Worm (Caenorhabditis elegans) whole organism, L1 larva: ENCODE data around the gene Y71H2AM.29.

Experiments
- egl-27 ChIP-seq, 2 experiments: fragments of 150-350 bp in 1 of 2; sonication (generic microtip); optimal IDR thresholded peaks; 3 replicates each; lab custom pipeline; 2017 to 2018; ENCODE audit warnings: missing biosample characterization in 2 of 2, missing genetic modification characterization in 2 of 2, missing genetic modification reagents in 2 of 2
- fos-1 ChIP-seq: fragments of 150-350 bp; optimal IDR thresholded peaks from 2 replicates; lab custom pipeline; 2014; ENCODE audit warnings: missing biosample characterization, missing genetic modification characterization
- isw-1 ChIP-seq: fragments of 200-800 bp; sonication (Bioruptor generic); IDR thresholded peaks from 2 replicates; pipeline ENCODE4 v1.3.6; 2022; ENCODE audit warnings: missing genetic modification characterization, missing compliant biosample characterization
- lin-13 ChIP-seq: fragments of 150-350 bp; optimal IDR thresholded peaks from 2 replicates; lab custom pipeline; 2014; ENCODE audit warnings: missing biosample characterization, missing genetic modification reagents, missing genetic modification characterization
- lin-39 ChIP-seq: fragments of 150-350 bp; optimal IDR thresholded peaks from 2 replicates; lab custom pipeline; 2014; ENCODE audit warnings: missing biosample characterization, missing genetic modification reagents, missing genetic modification characterization
- nhr-28 ChIP-seq: fragments of 150-350 bp; optimal IDR thresholded peaks from 2 replicates; lab custom pipeline; 2014; ENCODE audit warnings: missing biosample characterization, missing genetic modification characterization
- nhr-90 ChIP-seq: sonication (generic microtip); optimal IDR thresholded peaks from 2 replicates; lab custom pipeline; 2016; ENCODE audit warnings: mild to moderate bottlenecking, missing genetic modification characterization, missing compliant biosample characterization; ENCODE audit not compliant: poor library complexity
- unc-62 ChIP-seq: fragments of 150-350 bp; optimal IDR thresholded peaks from 2 replicates; lab custom pipeline; 2014; ENCODE audit warnings: missing biosample characterization, missing genetic modification reagents, missing genetic modification characterization
- xbp-1 ChIP-seq: sonication (generic microtip); optimal IDR thresholded peaks from 2 replicates; lab custom pipeline; 2016; ENCODE audit warnings: missing genetic modification characterization, missing compliant biosample characterization

- TF ChIP-seq isw-1 (GFP tag; lab: Robert Waterston, UW) (no peak), xbp-1 (tag; lab: Kevin White, UChicago) (no peak), nhr-90 (tag; lab: Kevin White, UChicago) (no peak), egl-27 (tag; optimal IDR thresholded peaks at IDR 0.05; lab: Kevin White, UChicago) (no peak), unc-62 (no peak), lin-39 (tag; lab: Kevin White, UChicago) (no peak), lin-13 (GFP tag; lab: Kevin White, UChicago) (no peak), nhr-28 (no peak), fos-1 (tag; lab: Kevin White, UChicago) (no peak)
Observed at ce11 chrIII:2834998-2835397, 2.4 kb downstream of the Y71H2AM.29 start.
